Fruit fly (Drosophila melanogaster) whole organism, embryonic: ENCODE measurements around the gene CG46303.

Experiments used
- Atf-2 ChIP-seq: fragments of 200-800 bp; sonication (Bioruptor generic); optimal IDR thresholded peaks from 2 replicates; lab custom pipeline; 2016; ENCODE audit warnings: missing biosample characterization, missing genetic modification characterization
- Atf6 ChIP-seq: fragments of 200-800 bp; sonication (Bioruptor generic); IDR thresholded peaks from 2 replicates; pipeline ENCODE4 v1.3.6; 2022; ENCODE audit warnings: missing biosample characterization, missing genetic modification characterization
- BEAF-32 ChIP-seq: fragments of 200-800 bp; sonication (Bioruptor generic); optimal IDR thresholded peaks from 3 replicates; lab custom pipeline; 2017; ENCODE audit warnings: missing biosample characterization, missing genetic modification characterization, mild to moderate bottlenecking, moderate library complexity, missing genetic modification reagents
- CG1024 ChIP-seq: fragments of 200-800 bp; sonication (Bioruptor generic); IDR thresholded peaks from 2 replicates; pipeline ENCODE4 v1.3.6; 2022; ENCODE audit warnings: missing biosample characterization, missing genetic modification characterization
- CG10267 ChIP-seq: fragments of 200-800 bp; sonication (Bioruptor generic); optimal IDR thresholded peaks from 2 replicates; lab custom pipeline; 2018; ENCODE audit warnings: missing biosample characterization, mild to moderate bottlenecking, missing genetic modification characterization, moderate library complexity
- CG10462 ChIP-seq: fragments of 200-800 bp; sonication (Bioruptor generic); optimal IDR thresholded peaks from 2 replicates; lab custom pipeline; 2016; ENCODE audit warnings: missing biosample characterization, missing genetic modification characterization
- CG11247 ChIP-seq: fragments of 200-800 bp; sonication (Bioruptor generic); IDR thresholded peaks from 2 replicates; pipeline ENCODE4 v1.3.6; 2022; ENCODE audit warnings: missing biosample characterization, missing genetic modification characterization
- CG11504 ChIP-seq: fragments of 200-800 bp; sonication (Bioruptor generic); optimal IDR thresholded peaks from 3 replicates; lab custom pipeline; 2019; ENCODE audit warnings: missing biosample characterization, mild to moderate bottlenecking, missing genetic modification characterization, moderate library complexity
- CG11695 ChIP-seq: fragments of 200-800 bp; sonication (Bioruptor generic); IDR thresholded peaks from 3 replicates; pipeline ENCODE4 v1.3.6; 2022; ENCODE audit warnings: missing biosample characterization, missing genetic modification characterization
- CG12155 ChIP-seq: fragments of 200-800 bp; sonication (Bioruptor generic); optimal IDR thresholded peaks from 3 replicates; lab custom pipeline; 2016; ENCODE audit warnings: missing biosample characterization, missing genetic modification characterization
- CG14050 ChIP-seq: fragments of 200-800 bp; sonication (Bioruptor generic); IDR thresholded peaks from 3 replicates; pipeline ENCODE4 v1.3.6; 2022; ENCODE audit warnings: missing biosample characterization, missing genetic modification characterization
- CG14965 ChIP-seq: fragments of 200-800 bp; sonication (Bioruptor generic); optimal IDR thresholded peaks from 2 replicates; lab custom pipeline; 2016; ENCODE audit warnings: missing biosample characterization, missing genetic modification characterization, borderline replicate concordance
- CG15479 ChIP-seq: fragments of 200-800 bp; sonication (Bioruptor generic); optimal IDR thresholded peaks from 3 replicates; lab custom pipeline; 2019; ENCODE audit warnings: missing biosample characterization, mild to moderate bottlenecking, missing genetic modification characterization, moderate library complexity
- CG1647 ChIP-seq: fragments of 200-800 bp; sonication (Bioruptor generic); optimal IDR thresholded peaks from 3 replicates; lab custom pipeline; 2016; ENCODE audit warnings: missing biosample characterization, missing genetic modification characterization
- CG2116 ChIP-seq: fragments of 200-800 bp; sonication (Bioruptor generic); optimal IDR thresholded peaks from 3 replicates; lab custom pipeline; 2018; ENCODE audit warnings: missing biosample characterization, mild to moderate bottlenecking, missing genetic modification characterization
- CG2199 ChIP-seq: fragments of 200-800 bp; sonication (Bioruptor generic); IDR thresholded peaks from 3 replicates; pipeline ENCODE4 v1.3.6; 2022; ENCODE audit warnings: missing biosample characterization, missing genetic modification characterization
- CG2202 ChIP-seq: fragments of 200-800 bp; sonication (Bioruptor generic); optimal IDR thresholded peaks from 2 replicates; lab custom pipeline; 2018; ENCODE audit warnings: missing biosample characterization, mild to moderate bottlenecking, missing genetic modification characterization
- CG32772 ChIP-seq: fragments of 200-800 bp; sonication (Bioruptor generic); IDR thresholded peaks from 2 replicates; pipeline ENCODE4 v1.3.6; 2022; ENCODE audit warnings: missing biosample characterization, missing genetic modification characterization
- CG34376 ChIP-seq: fragments of 200-800 bp; sonication (Bioruptor generic); optimal IDR thresholded peaks from 2 replicates; lab custom pipeline; 2018; ENCODE audit warnings: missing biosample characterization, mild to moderate bottlenecking, missing genetic modification characterization
- CG4282 ChIP-seq: fragments of 200-800 bp; sonication (Bioruptor generic); optimal IDR thresholded peaks from 2 replicates; lab custom pipeline; 2016; ENCODE audit warnings: missing biosample characterization, missing genetic modification characterization
- CG4730 ChIP-seq: fragments of 200-800 bp; sonication (Bioruptor generic); IDR thresholded peaks from 2 replicates; pipeline ENCODE4 v1.3.6; 2022; ENCODE audit warnings: missing biosample characterization, missing genetic modification characterization
- CG6654 ChIP-seq: fragments of 200-800 bp; sonication (Bioruptor generic); optimal IDR thresholded peaks from 2 replicates; lab custom pipeline; 2017; ENCODE audit warnings: missing biosample characterization, mild to moderate bottlenecking, missing genetic modification characterization
- CG7928 ChIP-seq: fragments of 200-800 bp; sonication (Bioruptor generic); optimal IDR thresholded peaks from 2 replicates; lab custom pipeline; 2017; ENCODE audit warnings: missing biosample characterization, mild to moderate bottlenecking, missing genetic modification characterization
- CG9437 ChIP-seq: fragments of 200-800 bp; sonication (Bioruptor generic); optimal IDR thresholded peaks from 2 replicates; lab custom pipeline; 2018; ENCODE audit warnings: missing biosample characterization, mild to moderate bottlenecking, missing genetic modification characterization
- CG9609 ChIP-seq: fragments of 200-800 bp; sonication (Bioruptor generic); optimal IDR thresholded peaks from 3 replicates; lab custom pipeline; 2016; ENCODE audit warnings: missing biosample characterization, missing genetic modification characterization
- CG9876 ChIP-seq: fragments of 200-800 bp; sonication (Bioruptor generic); optimal IDR thresholded peaks from 2 replicates; lab custom pipeline; 2016; ENCODE audit warnings: missing biosample characterization, missing genetic modification characterization
- CTCF ChIP-seq: fragments of 200-800 bp; sonication (Bioruptor generic); optimal IDR thresholded peaks from 2 replicates; lab custom pipeline; 2017; ENCODE audit warnings: missing biosample characterization, mild to moderate bottlenecking, missing genetic modification characterization, moderate library complexity
- Camta ChIP-seq: fragments of 200-800 bp; sonication (Bioruptor generic); optimal IDR thresholded peaks from 2 replicates; lab custom pipeline; 2016; ENCODE audit warnings: missing biosample characterization, missing genetic modification characterization
- Gug ChIP-seq: fragments of 200-800 bp; sonication (Bioruptor generic); IDR thresholded peaks from 4 replicates; pipeline ENCODE4 v1.3.6; 2022; ENCODE audit warnings: missing biosample characterization, missing genetic modification characterization
- Hand ChIP-seq: fragments of 200-800 bp; sonication (Bioruptor generic); optimal IDR thresholded peaks from 2 replicates; lab custom pipeline; 2017; ENCODE audit warnings: mild to moderate bottlenecking, missing biosample characterization, missing genetic modification reagents, missing genetic modification characterization
- HmgD ChIP-seq: fragments of 200-800 bp; sonication (Bioruptor generic); optimal IDR thresholded peaks from 3 replicates; lab custom pipeline; 2016; ENCODE audit warnings: missing biosample characterization, missing genetic modification characterization
- Mad ChIP-seq: fragments of 200-800 bp; sonication (Bioruptor generic); optimal IDR thresholded peaks from 2 replicates; lab custom pipeline; 2016; ENCODE audit warnings: missing biosample characterization, missing genetic modification characterization
- Med ChIP-seq: fragments of 200-800 bp; sonication (Bioruptor generic); peaks from one replicate; lab custom pipeline; 2016; ENCODE audit warnings: missing biosample characterization, missing genetic modification characterization, mild to moderate bottlenecking, inconsistent platforms, moderate library complexity
- Oli ChIP-seq: fragments of 200-800 bp; sonication (Bioruptor generic); optimal IDR thresholded peaks from 2 replicates; lab custom pipeline; 2018; ENCODE audit warnings: missing biosample characterization, mild to moderate bottlenecking, missing genetic modification characterization, moderate library complexity
- Spps ChIP-seq: fragments of 200-800 bp; sonication (Bioruptor generic); optimal IDR thresholded peaks from 2 replicates; lab custom pipeline; 2018; ENCODE audit warnings: missing biosample characterization, mild to moderate bottlenecking, missing genetic modification characterization
- corto ChIP-seq: fragments of 200-800 bp; sonication (Bioruptor generic); optimal IDR thresholded peaks from 2 replicates; lab custom pipeline; 2016; ENCODE audit warnings: missing biosample characterization, mild to moderate bottlenecking, missing genetic modification characterization, moderate library complexity
- danr ChIP-seq: fragments of 200-800 bp; sonication (Bioruptor generic); IDR thresholded peaks from 2 replicates; pipeline ENCODE4 v1.3.6; 2022; ENCODE audit warnings: missing biosample characterization, missing genetic modification characterization
- dm ChIP-seq: fragments of 200-800 bp; sonication (Bioruptor generic); optimal IDR thresholded peaks from 3 replicates; lab custom pipeline; 2016; ENCODE audit warnings: missing biosample characterization, missing genetic modification characterization
- dpn ChIP-seq, 2 experiments: fragments of 200-800 bp; sonication (Bioruptor generic); optimal IDR thresholded peaks; 3 replicates each; lab custom pipeline; 2016; ENCODE audit warnings: missing biosample characterization in 2 of 2, missing genetic modification characterization in 2 of 2
- fd96Cb ChIP-seq: fragments of 200-800 bp; sonication (Bioruptor generic); optimal IDR thresholded peaks from 2 replicates; lab custom pipeline; 2018; ENCODE audit warnings: missing biosample characterization, mild to moderate bottlenecking, missing genetic modification characterization, moderate library complexity
- fru ChIP-seq: fragments of >200 bp; optimal IDR thresholded peaks from 2 replicates; lab custom pipeline; 2017
- ind ChIP-seq: fragments of 200-800 bp; sonication (Bioruptor generic); optimal IDR thresholded peaks from 3 replicates; lab custom pipeline; 2016; ENCODE audit warnings: missing biosample characterization, missing genetic modification characterization
- jigr1 ChIP-seq: fragments of 200-800 bp; sonication (Bioruptor generic); IDR thresholded peaks from 3 replicates; pipeline ENCODE4 v1.3.6; 2022; ENCODE audit warnings: missing biosample characterization, missing genetic modification characterization
- lov ChIP-seq, 2 experiments: fragments of 200-800 bp in 1 of 2; fragments of >200 bp in 1 of 2; sonication (Bioruptor generic) in 1 of 2; IDR thresholded peaks in 1 of 2; optimal IDR thresholded peaks in 1 of 2; 2 replicates in 1 of 2; 3 replicates in 1 of 2; pipeline versions ENCODE4 v1.3.6 to Lab custom; 2017 to 2022; ENCODE audit warnings: missing biosample characterization in 1 of 2, missing genetic modification characterization in 1 of 2
- mld ChIP-seq: fragments of 200-800 bp; sonication (Bioruptor generic); IDR thresholded peaks from 3 replicates; pipeline ENCODE4 v1.3.6; 2022; ENCODE audit warnings: missing biosample characterization, missing genetic modification characterization; ENCODE audit not compliant: partially characterized antibody
- nom ChIP-seq: fragments of 200-800 bp; sonication (Bioruptor generic); optimal IDR thresholded peaks from 2 replicates; lab custom pipeline; 2017; ENCODE audit warnings: missing biosample characterization, missing genetic modification characterization, mild to moderate bottlenecking, moderate library complexity, missing genetic modification reagents
- ro ChIP-seq: fragments of 200-800 bp; sonication (Bioruptor generic); IDR thresholded peaks from 2 replicates; pipeline ENCODE4 v1.3.6; 2022; ENCODE audit warnings: missing biosample characterization, missing genetic modification characterization
- sens ChIP-seq: fragments of 200-800 bp; sonication (Bioruptor generic); peaks from one replicate; lab custom pipeline; 2016; ENCODE audit warnings: missing biosample characterization, missing genetic modification characterization
- sisA ChIP-seq: fragments of 200-800 bp; sonication (Bioruptor generic); IDR thresholded peaks from 2 replicates; pipeline ENCODE4 v1.3.6; 2022; ENCODE audit warnings: missing biosample characterization, missing genetic modification characterization
- vnd ChIP-seq: fragments of 200-800 bp; sonication (Bioruptor generic); IDR thresholded peaks from 3 replicates; pipeline ENCODE4 v1.3.6; 2022; ENCODE audit warnings: missing biosample characterization, missing genetic modification characterization; ENCODE audit not compliant: partially characterized antibody
- zfh2 ChIP-seq: fragments of 200-800 bp; sonication (Bioruptor generic); optimal IDR thresholded peaks from 2 replicates; lab custom pipeline; 2016; ENCODE audit warnings: missing biosample characterization, missing genetic modification characterization

Gene CG46303

DNA sequence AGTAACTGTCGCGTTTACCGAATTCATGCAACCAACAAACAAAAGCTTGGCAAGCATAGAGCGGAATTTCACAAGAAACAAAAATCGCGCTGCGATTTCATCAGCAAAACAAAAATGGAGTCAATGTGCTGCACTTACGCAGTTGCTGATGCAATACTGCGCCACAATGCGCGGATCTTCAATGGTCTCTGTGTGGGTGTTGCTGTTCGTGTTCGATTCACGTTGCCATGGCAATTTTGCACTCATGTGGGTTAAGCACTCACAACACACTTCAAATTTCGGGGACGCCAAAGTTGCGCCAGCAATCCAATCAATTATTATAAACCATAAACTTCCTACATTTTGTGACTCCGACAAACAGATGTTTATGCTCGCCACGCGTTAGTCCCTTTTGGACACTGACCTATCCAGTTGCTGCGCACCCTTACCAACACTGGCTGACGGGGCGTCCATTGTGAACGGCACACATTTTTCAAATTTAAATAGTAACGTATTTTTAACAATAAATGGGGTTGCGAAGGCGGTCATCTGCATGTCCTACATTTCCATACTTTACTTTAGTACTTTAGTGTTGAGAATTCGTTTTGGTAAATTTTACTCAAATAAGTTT lies 40.4 kb downstream of the CG46303 start, which contains the start of gene CG2017 (continued):
- no peak for TF ChIP-seq Oli (tag; lab: Kevin White, UChicago)
- no peak for TF ChIP-seq CG32772 (GFP tag; lab: Robert Waterston, UW)
- peak; percentile 95 for TF ChIP-seq Med
- TF ChIP-seq CG12155 (GFP tag; lab: Kevin White, UChicago): peak; percentile 51
- TF ChIP-seq mld (GFP tag; lab: Robert Waterston, UW): no peak
- no peak for TF ChIP-seq CG1024 (GFP tag; lab: Robert Waterston, UW)
- no peak for TF ChIP-seq vnd
- no peak for TF ChIP-seq CG10462
- TF ChIP-seq Spps: no peak
- TF ChIP-seq CG14965 (GFP tag; lab: Kevin White, UChicago): no peak
- TF ChIP-seq CG14050 (GFP tag; lab: Robert Waterston, UW): peak; percentile 26; the same call in 1 of the 3 replicates
- peak; percentile 68 for TF ChIP-seq CG15479
- TF ChIP-seq danr (GFP tag; lab: Robert Waterston, UW): no peak
- no peak for TF ChIP-seq Gug (GFP tag; lab: Robert Waterston, UW)
- no peak for TF ChIP-seq Hand (GFP tag; lab: Kevin White, UChicago)
- peak; percentile 57 for TF ChIP-seq CG9609 (GFP tag; lab: Kevin White, UChicago)
- peak; percentile 75 for TF ChIP-seq dm (GFP tag; lab: Kevin White, UChicago)
- TF ChIP-seq Atf6 (GFP tag; lab: Robert Waterston, UW): peak; percentile 36; the same call in 1 of the 2 replicates
- peak; percentile 50 for TF ChIP-seq BEAF-32
- TF ChIP-seq fd96Cb (tag; lab: Kevin White, UChicago): no peak
- TF ChIP-seq zfh2 (GFP tag; lab: Kevin White, UChicago): peak; percentile 52
- peak; percentile 82 for TF ChIP-seq sens (GFP tag; lab: Kevin White, UChicago)
- no peak for TF ChIP-seq CG2202
- TF ChIP-seq Mad (GFP tag; lab: Kevin White, UChicago): peak; percentile 57
- TF ChIP-seq CG10267 (tag; lab: Kevin White, UChicago): peak; percentile 98
- TF ChIP-seq dpn (GFP tag; optimal IDR thresholded peaks at IDR 0.05; lab: Kevin White, UChicago): peak; percentile 56
- TF ChIP-seq CG4282 (GFP tag; lab: Kevin White, UChicago): no peak
- no peak for TF ChIP-seq sisA (GFP tag; lab: Robert Waterston, UW)
- TF ChIP-seq ind (GFP tag; lab: Kevin White, UChicago): peak; percentile 25
- peak; percentile 76 for TF ChIP-seq CG2116 (GFP tag; lab: Kevin White, UChicago)
- no peak for TF ChIP-seq ro
- TF ChIP-seq CG7928 (GFP tag; lab: Kevin White, UChicago): peak; percentile 44
- no peak for TF ChIP-seq fru (lab: Kevin White, UChicago)
- TF ChIP-seq jigr1: no peak
- TF ChIP-seq lov (optimal IDR thresholded peaks at IDR 0.05; lab: Kevin White, UChicago): no peak
- TF ChIP-seq lov (GFP tag; IDR thresholded peaks at IDR 0.05; lab: Robert Waterston, UW): peak; percentile 6; the same call in 1 of the 3 replicates
- no peak for TF ChIP-seq Atf-2 (GFP tag; lab: Kevin White, UChicago)
- TF ChIP-seq CG9876: no peak
- 0 out of 2 replicates have a peak, but pooled peaks have one; percentile 17 for TF ChIP-seq CG4730 (GFP tag; lab: Robert Waterston, UW)
- TF ChIP-seq CG11695 (GFP tag; lab: Robert Waterston, UW): no peak
- TF ChIP-seq CG2199 (GFP tag; lab: Robert Waterston, UW): peak; percentile 77; the same call in 2 of the 3 replicates
- TF ChIP-seq nom (GFP tag; lab: Kevin White, UChicago): no peak
- TF ChIP-seq corto (GFP tag; lab: Kevin White, UChicago): no peak
- peak; percentile 31 for TF ChIP-seq CTCF (GFP tag; lab: Kevin White, UChicago)
- TF ChIP-seq CG9437 (GFP tag; lab: Kevin White, UChicago): no peak
- TF ChIP-seq CG1647: peak; percentile 31
- peak; percentile 60 for TF ChIP-seq HmgD (GFP tag; lab: Kevin White, UChicago)
- TF ChIP-seq CG11247: no peak
- TF ChIP-seq CG6654 (GFP tag; lab: Kevin White, UChicago): no peak
- TF ChIP-seq CG34376 (GFP tag; lab: Kevin White, UChicago): peak; percentile 25
- TF ChIP-seq Camta: peak; percentile 19
- peak; percentile 52 for TF ChIP-seq CG11504 (tag; lab: Kevin White, UChicago)
